Fruit fly (Drosophila melanogaster) whole organism, embryonic: ENCODE results near the gene tutl.

Source experiments
- ATbp ChIP-seq: fragments of 200-800 bp; sonication (Bioruptor generic); optimal IDR thresholded peaks from 2 replicates; lab custom pipeline; 2017; ENCODE audit warnings: missing biosample characterization, mild to moderate bottlenecking, missing genetic modification characterization, missing genetic modification reagents
- Abd-B ChIP-seq: fragments of 200-800 bp; sonication (Bioruptor generic); optimal IDR thresholded peaks from 2 replicates; lab custom pipeline; 2018; ENCODE audit warnings: missing biosample characterization, mild to moderate bottlenecking, missing genetic modification characterization, moderate library complexity
- CG10274 ChIP-seq: fragments of 200-800 bp; sonication (Bioruptor generic); optimal IDR thresholded peaks from 3 replicates; lab custom pipeline; 2017; ENCODE audit warnings: missing biosample characterization, mild to moderate bottlenecking, missing genetic modification characterization
- CG10959 ChIP-seq: fragments of 200-800 bp; sonication (Bioruptor generic); IDR thresholded peaks from 2 replicates; pipeline ENCODE4 v1.3.6; 2022; ENCODE audit warnings: missing biosample characterization, missing genetic modification characterization
- CG15269 ChIP-seq: fragments of 200-800 bp; sonication (Bioruptor generic); optimal IDR thresholded peaks from 2 replicates; lab custom pipeline; 2018; ENCODE audit warnings: missing biosample characterization, mild to moderate bottlenecking, missing genetic modification characterization, moderate library complexity
- CG15696 ChIP-seq: fragments of 200-800 bp; sonication (Bioruptor generic); optimal IDR thresholded peaks from 2 replicates; lab custom pipeline; 2019; ENCODE audit warnings: missing biosample characterization, mild to moderate bottlenecking, missing genetic modification characterization, moderate library complexity
- CG16779 ChIP-seq: fragments of 200-800 bp; sonication (Bioruptor generic); IDR thresholded peaks from 2 replicates; pipeline ENCODE4 v1.3.6; 2022; ENCODE audit warnings: missing biosample characterization, missing genetic modification characterization
- CG17829 ChIP-seq: fragments of 200-800 bp; optimal IDR thresholded peaks from 2 replicates; lab custom pipeline; 2019; ENCODE audit warnings: missing biosample characterization, mild to moderate bottlenecking, missing genetic modification characterization, moderate library complexity
- CG1792 ChIP-seq: fragments of 200-800 bp; sonication (Bioruptor generic); optimal IDR thresholded peaks from 2 replicates; lab custom pipeline; 2016; ENCODE audit warnings: missing biosample characterization, missing genetic modification characterization
- CG2712 ChIP-seq: fragments of 200-800 bp; optimal IDR thresholded peaks from 3 replicates; lab custom pipeline; 2019; ENCODE audit warnings: missing biosample characterization, mild to moderate bottlenecking, missing genetic modification characterization, moderate library complexity
- CG30431 ChIP-seq: fragments of 200-800 bp; sonication (Bioruptor generic); optimal IDR thresholded peaks from 2 replicates; lab custom pipeline; 2017; ENCODE audit warnings: missing biosample characterization, missing genetic modification characterization
- CG33557 ChIP-seq: fragments of 200-800 bp; sonication (Bioruptor generic); optimal IDR thresholded peaks from 2 replicates; lab custom pipeline; 2019; ENCODE audit warnings: missing biosample characterization, mild to moderate bottlenecking, missing genetic modification characterization, moderate library complexity
- CG5180 ChIP-seq: fragments of 200-800 bp; sonication (Bioruptor generic); optimal IDR thresholded peaks from 3 replicates; lab custom pipeline; 2017; ENCODE audit warnings: missing biosample characterization, missing genetic modification characterization, mild to moderate bottlenecking, moderate library complexity, missing genetic modification reagents
- CG6175 ChIP-seq: fragments of 200-800 bp; sonication (Bioruptor generic); IDR thresholded peaks from 3 replicates; pipeline ENCODE4 v1.3.6; 2022; ENCODE audit warnings: missing biosample characterization, missing genetic modification characterization
- CG6254 ChIP-seq: fragments of 200-800 bp; sonication (Bioruptor generic); optimal IDR thresholded peaks from 3 replicates; lab custom pipeline; 2017; ENCODE audit warnings: mild to moderate bottlenecking, missing biosample characterization, missing genetic modification reagents, missing genetic modification characterization
- CG7987 ChIP-seq: fragments of 200-800 bp; sonication (Bioruptor generic); optimal IDR thresholded peaks from 2 replicates; lab custom pipeline; 2018; ENCODE audit warnings: missing biosample characterization, mild to moderate bottlenecking, missing genetic modification characterization, moderate library complexity
- CG8388 ChIP-seq: fragments of 200-800 bp; sonication (Bioruptor generic); optimal IDR thresholded peaks from 2 replicates; lab custom pipeline; 2019; ENCODE audit warnings: missing biosample characterization, mild to moderate bottlenecking, missing genetic modification characterization, moderate library complexity
- CG9609 ChIP-seq: fragments of 200-800 bp; sonication (Bioruptor generic); optimal IDR thresholded peaks from 3 replicates; lab custom pipeline; 2016; ENCODE audit warnings: missing biosample characterization, missing genetic modification characterization
- Dad ChIP-seq: fragments of 200-800 bp; sonication (Bioruptor generic); optimal IDR thresholded peaks from 3 replicates; lab custom pipeline; 2016; ENCODE audit warnings: missing biosample characterization, missing genetic modification characterization
- Dip3 ChIP-seq: fragments of 200-800 bp; sonication (Bioruptor generic); optimal IDR thresholded peaks from 3 replicates; lab custom pipeline; 2016; ENCODE audit warnings: missing biosample characterization, missing genetic modification characterization
- Ets65A ChIP-seq: fragments of 200-800 bp; sonication (Bioruptor generic); peaks from one replicate; lab custom pipeline; 2016; ENCODE audit warnings: missing biosample characterization, missing genetic modification characterization
- Fer1 ChIP-seq: fragments of 200-800 bp; sonication (Bioruptor generic); optimal IDR thresholded peaks from 2 replicates; lab custom pipeline; 2017; ENCODE audit warnings: missing biosample characterization, mild to moderate bottlenecking, missing genetic modification characterization
- MBD-R2 ChIP-seq: fragments of 200-800 bp; sonication (Bioruptor generic); IDR thresholded peaks from 2 replicates; pipeline ENCODE4 v1.3.6; 2022; ENCODE audit warnings: missing biosample characterization, missing genetic modification characterization
- Neu2 ChIP-seq: fragments of 200-800 bp; sonication (Bioruptor generic); optimal IDR thresholded peaks from 3 replicates; lab custom pipeline; 2016; ENCODE audit warnings: missing biosample characterization, missing genetic modification characterization, borderline replicate concordance
- Nf-YA ChIP-seq: fragments of 200-800 bp; sonication (Bioruptor generic); IDR thresholded peaks from 2 replicates; pipeline ENCODE4 v1.3.6; 2022; ENCODE audit warnings: missing biosample characterization, missing genetic modification characterization
- Usf ChIP-seq: fragments of 200-800 bp; sonication (Bioruptor generic); optimal IDR thresholded peaks from 2 replicates; lab custom pipeline; 2017; ENCODE audit warnings: missing genotype, missing biosample characterization, missing genetic modification characterization
- YL-1 ChIP-seq: fragments of 200-800 bp; sonication (Bioruptor generic); optimal IDR thresholded peaks from 3 replicates; lab custom pipeline; 2017; ENCODE audit warnings: missing biosample characterization, mild to moderate bottlenecking, missing genetic modification characterization
- ap ChIP-seq: fragments of 200-800 bp; sonication (Bioruptor generic); IDR thresholded peaks from 2 replicates; pipeline ENCODE4 v1.3.6; 2022; ENCODE audit warnings: missing biosample characterization, missing genetic modification characterization
- az2 ChIP-seq: fragments of 200-800 bp; sonication (Bioruptor generic); optimal IDR thresholded peaks from 3 replicates; lab custom pipeline; 2016; ENCODE audit warnings: missing biosample characterization, missing genetic modification characterization
- bsh ChIP-seq, 2 experiments: fragments of 200-800 bp; sonication (Bioruptor generic); optimal IDR thresholded peaks; 2 replicates each; lab custom pipeline; 2017 to 2018; ENCODE audit warnings: mild to moderate bottlenecking in 2 of 2, missing biosample characterization in 2 of 2, missing genetic modification characterization in 2 of 2, moderate library complexity in 1 of 2
- dimm ChIP-seq: fragments of 200-800 bp; sonication (Bioruptor generic); IDR thresholded peaks from 2 replicates; pipeline ENCODE4 v1.3.6; 2022; ENCODE audit warnings: missing biosample characterization, missing genetic modification characterization
- dm ChIP-seq: fragments of 200-800 bp; sonication (Bioruptor generic); optimal IDR thresholded peaks from 3 replicates; lab custom pipeline; 2016; ENCODE audit warnings: missing biosample characterization, missing genetic modification characterization
- dmrt11E ChIP-seq: fragments of 200-800 bp; sonication (Bioruptor generic); optimal IDR thresholded peaks from 3 replicates; lab custom pipeline; 2018; ENCODE audit warnings: missing biosample characterization, mild to moderate bottlenecking, missing genetic modification characterization, moderate library complexity
- fd102C ChIP-seq: fragments of 200-800 bp; sonication (Bioruptor generic); optimal IDR thresholded peaks from 2 replicates; lab custom pipeline; 2018; ENCODE audit warnings: missing biosample characterization, mild to moderate bottlenecking, missing genetic modification characterization, moderate library complexity
- gcm2 ChIP-seq: fragments of 200-800 bp; sonication (Bioruptor generic); optimal IDR thresholded peaks from 2 replicates; lab custom pipeline; 2016; ENCODE audit warnings: missing biosample characterization, missing genetic modification characterization
- gem ChIP-seq: fragments of 200-800 bp; sonication (Bioruptor generic); optimal IDR thresholded peaks from 2 replicates; lab custom pipeline; 2019; ENCODE audit warnings: missing biosample characterization, mild to moderate bottlenecking, missing genetic modification characterization, moderate library complexity
- hkb ChIP-seq, 2 experiments: fragments of 200-800 bp in 1 of 2; fragments of >200 bp in 1 of 2; sonication (Bioruptor generic) in 1 of 2; IDR thresholded peaks in 1 of 2; optimal IDR thresholded peaks in 1 of 2; 2 replicates each; pipeline versions ENCODE4 v1.3.6 to Lab custom; 2017 to 2022; ENCODE audit warnings: missing biosample characterization in 1 of 2, missing genetic modification characterization in 1 of 2
- org-1 ChIP-seq: fragments of 200-800 bp; sonication (Bioruptor generic); optimal IDR thresholded peaks from 2 replicates; lab custom pipeline; 2017; ENCODE audit warnings: missing biosample characterization, missing genetic modification characterization
- pfk ChIP-seq: fragments of 200-800 bp; sonication (Bioruptor generic); optimal IDR thresholded peaks from 2 replicates; lab custom pipeline; 2018; ENCODE audit warnings: missing biosample characterization, mild to moderate bottlenecking, missing genetic modification characterization, moderate library complexity
- phol ChIP-seq: fragments of 200-800 bp; sonication (Bioruptor generic); optimal IDR thresholded peaks from 3 replicates; lab custom pipeline; 2018; ENCODE audit warnings: missing biosample characterization, mild to moderate bottlenecking, missing genetic modification characterization, moderate library complexity
- prd ChIP-seq, 3 experiments: fragments of >200 bp in 2 of 3; fragments of 200-800 bp in 1 of 3; sonication (Bioruptor generic) in 1 of 3; optimal IDR thresholded peaks in 2 of 3; IDR thresholded peaks in 1 of 3; 2 replicates in 2 of 3; 3 replicates in 1 of 3; pipeline versions ENCODE4 v1.3.6 to Lab custom; 2017 to 2022; ENCODE audit warnings: missing biosample characterization in 1 of 3, missing genetic modification characterization in 1 of 3
- sens ChIP-seq: fragments of 200-800 bp; sonication (Bioruptor generic); peaks from one replicate; lab custom pipeline; 2016; ENCODE audit warnings: missing biosample characterization, missing genetic modification characterization
- sqz ChIP-seq: fragments of 200-800 bp; sonication (Bioruptor generic); optimal IDR thresholded peaks from 3 replicates; lab custom pipeline; 2018; ENCODE audit warnings: missing biosample characterization, mild to moderate bottlenecking, missing genetic modification characterization
- sr ChIP-seq: fragments of 200-800 bp; sonication (Bioruptor generic); IDR thresholded peaks from 3 replicates; pipeline ENCODE4 v1.3.6; 2022; ENCODE audit warnings: missing biosample characterization, missing genetic modification characterization
- stc ChIP-seq: fragments of 200-800 bp; sonication (Bioruptor generic); IDR thresholded peaks from 2 replicates; pipeline ENCODE4 v1.3.6; 2022; ENCODE audit warnings: missing biosample characterization, missing genetic modification characterization
- stwl ChIP-seq: fragments of 200-800 bp; sonication (Bioruptor generic); optimal IDR thresholded peaks from 3 replicates; lab custom pipeline; 2018; ENCODE audit warnings: missing biosample characterization, mild to moderate bottlenecking, missing genetic modification characterization, moderate library complexity
- tx ChIP-seq: fragments of 200-800 bp; sonication (Bioruptor generic); optimal IDR thresholded peaks from 2 replicates; lab custom pipeline; 2016; ENCODE audit warnings: missing biosample characterization, missing genetic modification characterization
- unpg ChIP-seq: fragments of 200-800 bp; sonication (Bioruptor generic); optimal IDR thresholded peaks from 3 replicates; lab custom pipeline; 2018; ENCODE audit warnings: missing biosample characterization, mild to moderate bottlenecking, missing genetic modification characterization, moderate library complexity

The tutl gene

dm6 chr2L:4346619-4347310 is 63.8 kb downstream of the tutl start (continued):
- no peak for TF ChIP-seq CG8388
- no peak for TF ChIP-seq CG30431 (GFP tag; lab: Kevin White, UChicago)
- TF ChIP-seq CG16779 (GFP tag; lab: Robert Waterston, UW) = no peak
- TF ChIP-seq org-1 (GFP tag; lab: Kevin White, UChicago) = no peak
- no peak for TF ChIP-seq hkb (optimal IDR thresholded peaks at IDR 0.05; lab: Kevin White, UChicago)
- TF ChIP-seq hkb (GFP tag; IDR thresholded peaks at IDR 0.05; lab: Robert Waterston, UW) = no peak
- no peak for TF ChIP-seq CG10959 (GFP tag; lab: Robert Waterston, UW)
- no peak for TF ChIP-seq ATbp (GFP tag; lab: Kevin White, UChicago)
- TF ChIP-seq CG7987 (GFP tag; lab: Kevin White, UChicago) = peak; percentile 21
- no peak for TF ChIP-seq YL-1 (GFP tag; lab: Kevin White, UChicago)
- TF ChIP-seq CG10274 = no peak
- peak; percentile 17 for TF ChIP-seq Fer1 (GFP tag; lab: Kevin White, UChicago)

DNA sequence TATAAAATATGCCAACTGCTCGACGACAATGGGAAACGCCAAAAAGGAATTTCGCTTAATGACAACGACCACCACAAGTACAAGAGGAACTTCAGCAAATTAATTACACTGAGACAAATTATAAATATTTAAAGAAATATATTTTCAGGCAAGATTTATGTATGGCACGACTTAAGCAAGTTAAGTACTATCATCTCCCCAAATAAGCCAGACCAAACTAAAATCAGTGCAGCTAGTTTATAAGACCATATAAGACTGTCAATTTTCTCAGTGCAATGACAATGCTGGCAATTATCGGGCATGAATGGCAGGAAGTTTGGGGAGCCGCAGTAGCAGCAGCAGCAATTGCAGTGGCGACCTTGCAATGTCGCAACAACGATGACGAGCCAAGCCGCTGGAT is 65.6 kb downstream of the tutl start:
- no peak for TF ChIP-seq stwl (tag; lab: Kevin White, UChicago)
- TF ChIP-seq CG15696 (tag; lab: Kevin White, UChicago) = peak; percentile 23
- no peak for TF ChIP-seq CG9609 (GFP tag; lab: Kevin White, UChicago)
- no peak for TF ChIP-seq CG6175 (GFP tag; lab: Robert Waterston, UW)
- no peak for TF ChIP-seq sqz
- TF ChIP-seq Nf-YA = no peak
- TF ChIP-seq Abd-B (GFP tag; lab: Kevin White, UChicago) = no peak
- peak; percentile 41 for TF ChIP-seq phol (tag; lab: Kevin White, UChicago)
- TF ChIP-seq CG17829 (tag; lab: Kevin White, UChicago) = peak; percentile 2
- TF ChIP-seq CG15269 (tag; lab: Kevin White, UChicago) = no peak
- TF ChIP-seq CG5180 (GFP tag; lab: Kevin White, UChicago) = no peak
- peak; percentile 20 for TF ChIP-seq sens
- no peak for TF ChIP-seq fd102C (GFP tag; lab: Kevin White, UChicago)
- TF ChIP-seq bsh (GFP tag; optimal IDR thresholded peaks at IDR 0.05; lab: Kevin White, UChicago) = peak in 1 of 2 experiments; percentile 35
- TF ChIP-seq sr (GFP tag; lab: Robert Waterston, UW) = no peak
- no peak for TF ChIP-seq Dip3 (GFP tag; lab: Kevin White, UChicago)
- TF ChIP-seq dm (GFP tag; lab: Kevin White, UChicago) = no peak
- no peak for TF ChIP-seq Dad
- TF ChIP-seq CG6254 (GFP tag; lab: Kevin White, UChicago) = no peak
- TF ChIP-seq gcm2 (GFP tag; lab: Kevin White, UChicago) = no peak
- TF ChIP-seq Neu2 (GFP tag; lab: Kevin White, UChicago) = no peak
- TF ChIP-seq prd (optimal IDR thresholded peaks at IDR 0.05; lab: Kevin White, UChicago) = no peak
- TF ChIP-seq prd (GFP tag; IDR thresholded peaks at IDR 0.05; lab: Robert Waterston, UW) = 0 out of 3 replicates have a peak, but pooled peaks have one; percentile 11
- no peak for TF ChIP-seq CG33557 (GFP tag; lab: Kevin White, UChicago)
- TF ChIP-seq unpg (GFP tag; lab: Kevin White, UChicago) = peak; percentile 10
- 0 out of 2 replicates have a peak, but pooled peaks have one; percentile 12 for TF ChIP-seq ap (GFP tag; lab: Robert Waterston, UW)
- peak; percentile 27 for TF ChIP-seq gem (tag; lab: Kevin White, UChicago)
- TF ChIP-seq CG1792 (GFP tag; lab: Kevin White, UChicago) = no peak
- no peak for TF ChIP-seq MBD-R2 (GFP tag; lab: Robert Waterston, UW)
- no peak for TF ChIP-seq pfk
- TF ChIP-seq az2 (GFP tag; lab: Kevin White, UChicago) = peak; percentile 11
- no peak for TF ChIP-seq tx (GFP tag; lab: Kevin White, UChicago)
- TF ChIP-seq stc = no peak
- peak; percentile 36 for TF ChIP-seq CG2712
- TF ChIP-seq Ets65A (GFP tag; lab: Kevin White, UChicago) = peak; percentile 82
- peak; percentile 62 for TF ChIP-seq dmrt11E (tag; lab: Kevin White, UChicago)
- TF ChIP-seq dimm (GFP tag; lab: Robert Waterston, UW) = no peak
- no peak for TF ChIP-seq Usf (GFP tag; lab: Kevin White, UChicago)
